Worm (Caenorhabditis elegans) whole organism, midembryonic: ENCODE results near the gene K02B2.6.
A peak's percentile ranks its signal among the peaks of the same experiment; 100 is the strongest.

Experiments
- T22C8.4 ChIP-seq: fragments of 200-800 bp; sonication (Bioruptor generic); IDR thresholded peaks from 2 replicates; pipeline ENCODE4 v1.3.6; 2022; ENCODE audit warnings: missing genetic modification characterization, missing compliant biosample characterization
- cog-1 ChIP-seq: sonication (generic microtip); optimal IDR thresholded peaks from 2 replicates; lab custom pipeline; 2016; ENCODE audit warnings: missing genetic modification characterization, missing compliant biosample characterization
- flt-1 ChIP-seq: fragments of 200-800 bp; sonication (Bioruptor generic); IDR thresholded peaks from 2 replicates; pipeline ENCODE4 v1.3.6; 2022; ENCODE audit warnings: missing genetic modification characterization, missing compliant biosample characterization
- klf-2 ChIP-seq: fragments of 200-800 bp; sonication (Bioruptor generic); conservative IDR thresholded peaks from 2 replicates; pipeline ENCODE4 v1.3.6; 2022; ENCODE audit warnings: missing genetic modification reagents, missing genetic modification characterization, missing compliant biosample characterization
- med-1 ChIP-seq: sonication (generic microtip); optimal IDR thresholded peaks from 2 replicates; lab custom pipeline; 2017; ENCODE audit warnings: missing genetic modification characterization, mild to moderate bottlenecking, missing compliant biosample characterization, antibody characterized with exemption, missing genetic modification reagents; ENCODE audit not compliant: insufficient read depth
- ref-1 ChIP-seq: fragments of 200-800 bp; sonication (Bioruptor generic); conservative IDR thresholded peaks from 2 replicates; pipeline ENCODE4 v1.3.6; 2022; ENCODE audit warnings: missing genetic modification reagents, missing genetic modification characterization, missing compliant biosample characterization
- tab-1 ChIP-seq: fragments of 200-800 bp; sonication (Bioruptor generic); IDR thresholded peaks from 2 replicates; pipeline ENCODE4 v1.3.6; 2022; ENCODE audit warnings: missing genetic modification characterization, missing compliant biosample characterization
- ztf-23 ChIP-seq: fragments of 200-800 bp; sonication (Bioruptor generic); IDR thresholded peaks from 2 replicates; pipeline ENCODE4 v1.3.6; 2022; ENCODE audit warnings: missing genetic modification reagents, missing genetic modification characterization, missing compliant biosample characterization
- ztf-29 ChIP-seq: fragments of 200-800 bp; sonication (Bioruptor generic); IDR thresholded peaks from 2 replicates; pipeline ENCODE4 v1.3.6; 2022; ENCODE audit warnings: missing genetic modification reagents, missing genetic modification characterization, missing compliant biosample characterization

The K02B2.6 gene

DNA sequence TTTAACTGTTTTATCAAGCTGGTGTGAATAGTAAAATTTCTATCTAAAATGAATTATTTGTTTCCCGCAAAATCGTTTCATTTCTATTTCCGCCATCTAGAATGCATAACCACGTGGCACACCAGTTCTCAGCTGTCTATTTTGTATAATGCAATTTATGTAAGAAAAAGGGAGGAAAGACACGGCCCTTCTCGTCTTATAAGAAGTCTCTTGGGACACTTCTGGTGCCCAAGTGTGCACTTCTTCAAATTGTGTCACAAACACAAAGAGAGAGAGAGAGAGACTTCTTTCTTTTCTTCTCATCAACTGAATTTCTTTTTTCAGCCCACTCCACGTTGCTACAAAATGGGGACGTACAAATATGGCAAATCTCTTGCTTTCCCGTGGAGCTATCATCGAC lies 15.2 kb upstream of the K02B2.6 start:
- TF ChIP-seq ztf-23 (GFP tag; lab: Robert Waterston, UW): no peak
- no peak for TF ChIP-seq med-1 (GFP tag; lab: Kevin White, UChicago)
- no peak for TF ChIP-seq klf-2 (GFP tag; lab: Robert Waterston, UW)
- no peak for TF ChIP-seq tab-1 (GFP tag; lab: Robert Waterston, UW)
- no peak for TF ChIP-seq flt-1 (GFP tag; lab: Robert Waterston, UW)
- no peak for TF ChIP-seq ref-1 (GFP tag; lab: Robert Waterston, UW)
- TF ChIP-seq cog-1: no peak
- no peak for TF ChIP-seq T22C8.4 (GFP tag; lab: Robert Waterston, UW)
- TF ChIP-seq ztf-29 (GFP tag; lab: Robert Waterston, UW): no peak

DNA sequence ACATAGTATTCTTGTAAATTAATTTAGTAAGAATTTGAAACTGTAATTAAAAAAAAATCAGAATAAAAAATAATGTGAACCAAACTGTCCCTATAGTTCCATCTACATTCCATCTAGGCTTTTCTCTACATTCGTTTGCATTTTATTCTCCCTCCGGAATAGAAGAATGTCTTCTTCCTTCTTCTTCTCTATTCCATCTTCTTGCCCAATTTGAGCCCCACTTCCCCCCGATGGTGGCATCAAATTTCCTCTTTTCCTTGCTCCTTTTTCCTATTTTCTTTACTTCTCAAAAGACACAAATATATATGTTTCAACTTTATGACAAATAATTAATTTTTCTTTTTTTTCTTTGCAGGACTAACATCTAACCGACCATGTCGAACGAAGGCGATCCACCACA lies 13.1 kb upstream of the K02B2.6 start, which contains the start of gene unc-44:
Gene unc-44, plus strand, starts transcription at position 356 of the 400 bp plus-strand sequence.
- no peak for TF ChIP-seq tab-1 (GFP tag; lab: Robert Waterston, UW)
- no peak for TF ChIP-seq flt-1 (GFP tag; lab: Robert Waterston, UW)
- no peak for TF ChIP-seq T22C8.4 (GFP tag; lab: Robert Waterston, UW)
- no peak for TF ChIP-seq ztf-23 (GFP tag; lab: Robert Waterston, UW)
- no peak for TF ChIP-seq med-1 (GFP tag; lab: Kevin White, UChicago)
- TF ChIP-seq ztf-29 (GFP tag; lab: Robert Waterston, UW): no peak
- TF ChIP-seq ref-1 (GFP tag; lab: Robert Waterston, UW): no peak
- no peak for TF ChIP-seq klf-2 (GFP tag; lab: Robert Waterston, UW)
- no peak for TF ChIP-seq cog-1

DNA sequence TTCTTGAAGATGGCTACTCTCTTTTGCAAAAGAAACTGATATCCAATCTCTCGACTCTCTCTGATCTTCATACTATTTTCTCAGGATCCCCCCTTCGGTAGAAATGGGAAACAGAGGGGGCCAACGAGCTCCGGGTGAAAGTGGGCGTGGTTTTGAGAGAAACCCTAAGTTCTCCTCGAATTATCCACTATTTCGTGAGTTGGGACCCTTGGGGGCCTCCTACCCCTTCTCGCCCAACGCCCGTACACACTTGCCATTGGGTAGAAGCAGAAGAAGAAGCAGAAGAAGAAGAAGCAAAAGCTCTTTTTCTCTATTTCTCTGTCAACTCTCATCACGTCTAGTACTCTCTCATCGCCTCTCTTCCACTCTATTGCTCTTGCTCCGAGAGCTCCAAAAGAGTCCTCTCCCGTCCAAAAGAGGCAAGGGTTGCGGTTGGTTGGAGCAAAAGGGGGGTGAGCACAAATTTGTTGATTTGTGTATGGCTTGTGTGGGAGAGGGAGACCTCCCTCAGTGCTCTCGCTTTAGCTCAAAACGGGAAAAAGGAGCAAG lies 12.0 kb upstream of the K02B2.6 start:
- TF ChIP-seq cog-1 (peak; percentile 56), med-1 (GFP tag; lab: Kevin White, UChicago) (no peak), ztf-23 (GFP tag; lab: Robert Waterston, UW) (no peak), ztf-29 (GFP tag; lab: Robert Waterston, UW) (no peak), tab-1 (GFP tag; lab: Robert Waterston, UW) (no peak; the same call in 1 of the 2 replicates), klf-2 (GFP tag; lab: Robert Waterston, UW) (no peak), flt-1 (GFP tag; lab: Robert Waterston, UW) (peak; percentile 59; the same call in 1 of the 2 replicates), ref-1 (GFP tag; lab: Robert Waterston, UW) (no peak), T22C8.4 (GFP tag; lab: Robert Waterston, UW) (no peak)

DNA sequence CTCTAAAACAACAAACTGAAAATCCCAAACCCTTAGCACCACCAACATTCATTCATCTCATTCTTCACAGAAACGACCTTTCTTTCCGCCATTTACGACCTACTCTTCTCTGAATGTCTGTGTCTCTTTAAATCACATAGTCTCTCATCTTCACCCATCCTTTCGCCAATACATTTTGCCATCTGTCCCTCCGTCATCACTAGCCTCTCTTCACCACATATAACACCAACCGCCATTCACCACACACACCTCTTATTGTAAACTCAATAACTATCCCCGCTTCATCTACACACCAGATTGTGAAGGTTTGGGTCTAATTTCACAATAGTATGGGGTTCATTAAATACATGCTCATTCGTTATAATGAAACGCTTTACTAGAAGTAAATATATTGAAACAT lies 8.5 kb upstream of the K02B2.6 start:
- TF ChIP-seq tab-1 (GFP tag; lab: Robert Waterston, UW): no peak
- TF ChIP-seq ztf-23 (GFP tag; lab: Robert Waterston, UW): no peak
- no peak for TF ChIP-seq med-1 (GFP tag; lab: Kevin White, UChicago)
- no peak for TF ChIP-seq klf-2 (GFP tag; lab: Robert Waterston, UW)
- TF ChIP-seq ref-1 (GFP tag; lab: Robert Waterston, UW): no peak
- no peak for TF ChIP-seq T22C8.4 (GFP tag; lab: Robert Waterston, UW)
- TF ChIP-seq flt-1 (GFP tag; lab: Robert Waterston, UW): no peak

DNA sequence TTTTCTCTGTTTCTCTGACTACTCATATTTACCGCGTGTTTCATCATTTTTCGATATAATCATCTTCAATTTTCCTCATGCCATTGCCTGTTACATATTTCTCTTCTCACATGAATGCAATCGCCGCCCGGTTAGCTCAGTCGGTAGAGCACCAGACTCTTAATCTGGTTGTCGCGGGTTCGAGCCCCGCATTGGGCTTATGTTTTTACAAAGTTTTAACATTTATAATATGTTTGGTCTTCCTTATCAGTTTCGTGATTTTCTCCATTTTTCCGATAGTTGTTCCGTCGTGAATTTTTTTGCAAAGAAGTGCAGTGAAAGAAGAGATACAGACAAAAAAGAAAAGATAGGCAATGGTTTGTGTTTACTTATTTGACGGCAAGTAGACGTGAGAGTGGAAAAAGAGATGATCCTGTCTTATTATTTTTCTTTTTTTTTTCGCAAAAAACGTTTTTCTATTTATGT lies 5.0 kb upstream of the K02B2.6 start:
- TF ChIP-seq ztf-23 (GFP tag; lab: Robert Waterston, UW) (peak; percentile 93), ref-1 (GFP tag; lab: Robert Waterston, UW) (peak; percentile 81), med-1 (GFP tag; lab: Kevin White, UChicago) (peak; percentile 52), cog-1 (peak; percentile 82), flt-1 (GFP tag; lab: Robert Waterston, UW) (peak; percentile 94), T22C8.4 (GFP tag; lab: Robert Waterston, UW) (peak; percentile 87), ztf-29 (GFP tag; lab: Robert Waterston, UW) (peak; percentile 95), tab-1 (GFP tag; lab: Robert Waterston, UW) (peak; percentile 90), klf-2 (GFP tag; lab: Robert Waterston, UW) (peak; percentile 86)

DNA sequence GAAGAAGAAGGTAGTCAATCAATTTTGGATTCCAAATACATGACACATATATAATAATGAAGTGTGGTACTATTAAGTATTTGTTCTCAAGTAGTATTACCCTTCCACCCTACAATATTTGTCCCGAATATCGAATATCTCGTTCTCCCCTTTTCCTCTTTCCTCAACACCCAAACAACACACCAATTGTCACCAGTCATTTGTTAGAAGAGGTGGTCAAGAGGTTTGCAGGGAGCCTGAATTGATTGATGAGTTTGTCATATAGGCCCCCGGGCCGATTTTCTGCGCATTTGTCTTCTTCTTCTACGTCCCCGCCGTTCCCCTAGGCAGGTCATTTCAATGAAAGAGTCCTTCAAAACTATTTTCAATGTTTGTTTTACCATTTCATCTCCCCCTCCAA lies 2.2 kb upstream of the K02B2.6 start:
- no peak for TF ChIP-seq ztf-29 (GFP tag; lab: Robert Waterston, UW)
- TF ChIP-seq flt-1 (GFP tag; lab: Robert Waterston, UW): no peak
- no peak for TF ChIP-seq T22C8.4 (GFP tag; lab: Robert Waterston, UW)
- no peak for TF ChIP-seq klf-2 (GFP tag; lab: Robert Waterston, UW)
- no peak for TF ChIP-seq ztf-23 (GFP tag; lab: Robert Waterston, UW)
- TF ChIP-seq tab-1 (GFP tag; lab: Robert Waterston, UW): no peak
- no peak for TF ChIP-seq cog-1
- no peak for TF ChIP-seq med-1 (GFP tag; lab: Kevin White, UChicago)
- TF ChIP-seq ref-1 (GFP tag; lab: Robert Waterston, UW): no peak

DNA sequence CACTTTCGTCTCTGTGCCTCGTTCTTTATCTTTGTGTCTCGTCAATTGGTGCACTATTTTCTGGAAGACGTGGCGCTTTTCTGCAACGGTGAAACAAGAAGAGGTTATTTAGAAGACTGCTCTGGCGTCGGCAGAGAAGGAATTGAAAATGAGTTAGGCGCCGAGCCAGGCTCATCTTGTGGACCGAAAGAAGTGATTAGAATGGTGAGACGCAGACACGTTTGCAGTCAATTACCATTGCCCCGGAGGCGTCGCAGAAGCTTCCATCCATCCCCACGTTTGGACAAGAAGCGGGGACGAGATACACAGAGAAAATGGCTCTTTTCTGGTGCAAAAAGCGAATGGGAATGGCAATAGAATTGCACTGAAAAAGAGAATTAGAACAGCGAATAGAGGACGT lies 2.1 kb downstream of the K02B2.6 start:
- TF ChIP-seq ztf-23 (GFP tag; lab: Robert Waterston, UW) (no peak), T22C8.4 (GFP tag; lab: Robert Waterston, UW) (0 out of 2 replicates have a peak, but pooled peaks have one; percentile 27)

DNA sequence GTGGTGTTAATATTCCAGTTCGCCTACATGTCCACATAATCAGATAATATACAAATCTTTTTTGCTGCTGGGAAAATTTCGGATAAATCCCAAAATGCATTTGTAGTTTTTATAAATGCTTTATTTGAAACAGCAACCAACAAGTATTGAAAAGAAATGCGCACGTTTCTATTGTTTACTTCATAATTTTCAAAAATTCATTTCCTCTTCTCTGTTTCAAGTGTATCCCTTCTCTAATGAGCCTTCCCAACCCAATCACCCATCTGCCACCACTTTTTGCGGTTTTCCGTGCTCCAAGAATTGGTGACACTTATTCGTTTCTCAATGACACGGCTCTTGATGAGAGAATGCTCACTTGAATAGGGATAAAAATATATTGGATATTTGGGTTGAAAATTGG lies 7.3 kb downstream of the K02B2.6 start:
- no peak for TF ChIP-seq tab-1 (GFP tag; lab: Robert Waterston, UW)
- TF ChIP-seq klf-2 (GFP tag; lab: Robert Waterston, UW): no peak
- TF ChIP-seq ref-1 (GFP tag; lab: Robert Waterston, UW): no peak
- TF ChIP-seq flt-1 (GFP tag; lab: Robert Waterston, UW): no peak
- TF ChIP-seq med-1 (GFP tag; lab: Kevin White, UChicago): no peak
- TF ChIP-seq ztf-29 (GFP tag; lab: Robert Waterston, UW): no peak
- TF ChIP-seq ztf-23 (GFP tag; lab: Robert Waterston, UW): no peak
- no peak for TF ChIP-seq T22C8.4 (GFP tag; lab: Robert Waterston, UW)
- no peak for TF ChIP-seq cog-1

DNA sequence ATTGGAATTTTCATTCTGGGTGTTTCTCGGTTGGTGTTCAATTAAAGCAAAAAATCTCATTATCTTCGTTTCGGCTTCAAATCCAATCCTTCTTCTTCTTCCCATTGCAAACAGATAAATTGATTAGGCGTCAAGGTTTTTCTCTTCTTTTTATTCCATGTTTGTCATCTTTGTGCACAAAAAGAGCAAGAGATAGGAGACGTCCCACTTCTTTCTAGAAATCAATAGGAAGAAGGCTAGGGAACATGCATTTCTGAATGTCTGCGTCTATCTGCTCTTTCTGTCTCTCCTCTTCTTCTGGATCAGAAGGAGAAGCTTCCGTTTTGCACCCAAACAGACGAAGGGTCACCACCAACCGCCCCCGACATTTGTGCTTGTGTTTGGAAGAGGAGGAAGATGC lies 9.1 kb downstream of the K02B2.6 start:
- TF ChIP-seq tab-1 (GFP tag; lab: Robert Waterston, UW): no peak
- TF ChIP-seq cog-1: peak; percentile 34
- TF ChIP-seq med-1 (GFP tag; lab: Kevin White, UChicago): no peak
- TF ChIP-seq ztf-23 (GFP tag; lab: Robert Waterston, UW): 0 out of 2 replicates have a peak, but pooled peaks have one; percentile 48
- TF ChIP-seq flt-1 (GFP tag; lab: Robert Waterston, UW): 0 out of 2 replicates have a peak, but pooled peaks have one; percentile 16
- TF ChIP-seq T22C8.4 (GFP tag; lab: Robert Waterston, UW): no peak
- no peak for TF ChIP-seq ref-1 (GFP tag; lab: Robert Waterston, UW)
- no peak for TF ChIP-seq ztf-29 (GFP tag; lab: Robert Waterston, UW)
- no peak for TF ChIP-seq klf-2 (GFP tag; lab: Robert Waterston, UW)
